Fruit fly (Drosophila melanogaster) whole organism, embryonic: Measurements from ENCODE around the gene trbd.

Experiments used
- B-H2 ChIP-seq: fragments of 200-800 bp; sonication (Bioruptor generic); optimal IDR thresholded peaks from 2 replicates; lab custom pipeline; 2018; ENCODE audit warnings: missing biosample characterization, mild to moderate bottlenecking, missing genetic modification characterization
- Bgb ChIP-seq: fragments of 200-800 bp; sonication (Bioruptor generic); IDR thresholded peaks from 2 replicates; pipeline ENCODE4 v1.3.6; 2022; ENCODE audit warnings: missing biosample characterization, missing genetic modification characterization; ENCODE audit not compliant: partially characterized antibody
- Blimp-1 ChIP-seq: fragments of 200-800 bp; sonication (Bioruptor generic); optimal IDR thresholded peaks from 3 replicates; lab custom pipeline; 2018; ENCODE audit warnings: missing biosample characterization, missing genetic modification characterization, mild to moderate bottlenecking, moderate library complexity, missing genetic modification reagents
- BtbVII ChIP-seq: fragments of 200-800 bp; sonication (Bioruptor generic); optimal IDR thresholded peaks from 3 replicates; lab custom pipeline; 2017; ENCODE audit warnings: missing biosample characterization, mild to moderate bottlenecking, missing genetic modification characterization
- C15 ChIP-seq: fragments of 200-800 bp; sonication (Bioruptor generic); IDR thresholded peaks from 3 replicates; pipeline ENCODE4 v1.3.6; 2022; ENCODE audit warnings: missing biosample characterization, missing genetic modification characterization
- CG10147 ChIP-seq: fragments of 200-800 bp; sonication (Bioruptor generic); optimal IDR thresholded peaks from 2 replicates; lab custom pipeline; 2019; ENCODE audit warnings: missing biosample characterization, mild to moderate bottlenecking, missing genetic modification characterization, moderate library complexity
- CG10321 ChIP-seq: fragments of 200-800 bp; sonication (Bioruptor generic); IDR thresholded peaks from 2 replicates; pipeline ENCODE4 v1.3.6; 2022; ENCODE audit warnings: missing biosample characterization, missing genetic modification characterization
- CG10366 ChIP-seq: fragments of 200-800 bp; sonication (Bioruptor generic); IDR thresholded peaks from 2 replicates; pipeline ENCODE4 v1.3.6; 2022; ENCODE audit warnings: missing biosample characterization, missing genetic modification characterization
- CG10979 ChIP-seq: fragments of 200-800 bp; sonication (Bioruptor generic); optimal IDR thresholded peaks from 2 replicates; lab custom pipeline; 2018; ENCODE audit warnings: missing biosample characterization, mild to moderate bottlenecking, missing genetic modification characterization, moderate library complexity
- CG11093 ChIP-seq: fragments of 200-800 bp; sonication (Bioruptor generic); IDR thresholded peaks from 3 replicates; pipeline ENCODE4 v1.3.6; 2022; ENCODE audit warnings: missing biosample characterization, missing genetic modification characterization
- CG11560 ChIP-seq: fragments of 200-800 bp; sonication (Bioruptor generic); IDR thresholded peaks from 3 replicates; pipeline ENCODE4 v1.3.6; 2022; ENCODE audit warnings: missing biosample characterization, missing genetic modification characterization
- CG12769 ChIP-seq: fragments of 200-800 bp; sonication (Bioruptor generic); optimal IDR thresholded peaks from 2 replicates; lab custom pipeline; 2019; ENCODE audit warnings: missing biosample characterization, mild to moderate bottlenecking, missing genetic modification characterization, moderate library complexity
- CG15269 ChIP-seq: fragments of 200-800 bp; sonication (Bioruptor generic); optimal IDR thresholded peaks from 2 replicates; lab custom pipeline; 2018; ENCODE audit warnings: missing biosample characterization, mild to moderate bottlenecking, missing genetic modification characterization, moderate library complexity
- CG32772 ChIP-seq: fragments of 200-800 bp; sonication (Bioruptor generic); IDR thresholded peaks from 2 replicates; pipeline ENCODE4 v1.3.6; 2022; ENCODE audit warnings: missing biosample characterization, missing genetic modification characterization
- CG34422 ChIP-seq: fragments of 200-800 bp; sonication (Bioruptor generic); IDR thresholded peaks from 3 replicates; pipeline ENCODE4 v1.3.6; 2022; ENCODE audit warnings: missing biosample characterization, missing genetic modification characterization
- CG4707 ChIP-seq: fragments of 200-800 bp; sonication (Bioruptor generic); optimal IDR thresholded peaks from 2 replicates; lab custom pipeline; 2018; ENCODE audit warnings: missing biosample characterization, mild to moderate bottlenecking, missing genetic modification characterization, moderate library complexity
- CG6654 ChIP-seq: fragments of 200-800 bp; sonication (Bioruptor generic); optimal IDR thresholded peaks from 2 replicates; lab custom pipeline; 2017; ENCODE audit warnings: missing biosample characterization, mild to moderate bottlenecking, missing genetic modification characterization
- CG7556 ChIP-seq: fragments of 200-800 bp; sonication (Bioruptor generic); optimal IDR thresholded peaks from 2 replicates; lab custom pipeline; 2017; ENCODE audit warnings: missing biosample characterization, mild to moderate bottlenecking, missing genetic modification characterization
- CG7987 ChIP-seq: fragments of 200-800 bp; sonication (Bioruptor generic); optimal IDR thresholded peaks from 2 replicates; lab custom pipeline; 2018; ENCODE audit warnings: missing biosample characterization, mild to moderate bottlenecking, missing genetic modification characterization, moderate library complexity
- CG8290 ChIP-seq, 3 experiments: fragments of 200-800 bp; sonication (Bioruptor generic); optimal IDR thresholded peaks; 2 replicates each; lab custom pipeline; 2016 to 2019; ENCODE audit warnings: missing biosample characterization in 3 of 3, missing genetic modification characterization in 3 of 3, mild to moderate bottlenecking in 2 of 3, moderate library complexity in 1 of 3
- CG8944 ChIP-seq: fragments of 200-800 bp; sonication (Bioruptor generic); optimal IDR thresholded peaks from 3 replicates; lab custom pipeline; 2016; ENCODE audit warnings: missing biosample characterization, missing genetic modification characterization
- CTCF ChIP-seq: fragments of 200-800 bp; sonication (Bioruptor generic); optimal IDR thresholded peaks from 2 replicates; lab custom pipeline; 2017; ENCODE audit warnings: missing biosample characterization, mild to moderate bottlenecking, missing genetic modification characterization, moderate library complexity
- Dip2 ChIP-seq: fragments of 200-800 bp; sonication (Bioruptor generic); IDR thresholded peaks from 2 replicates; pipeline ENCODE4 v1.3.6; 2022; ENCODE audit warnings: missing biosample characterization, missing genetic modification characterization
- E2f1 ChIP-seq: fragments of 200-800 bp; sonication (Bioruptor generic); IDR thresholded peaks from 2 replicates; pipeline ENCODE4 v1.3.6; 2022; ENCODE audit warnings: missing biosample characterization, missing genetic modification characterization
- Fer2 ChIP-seq: fragments of 200-800 bp; sonication (Bioruptor generic); optimal IDR thresholded peaks from 2 replicates; lab custom pipeline; 2018; ENCODE audit warnings: missing biosample characterization, mild to moderate bottlenecking, missing genetic modification characterization, moderate library complexity
- HLH54F ChIP-seq: fragments of 200-800 bp; sonication (Bioruptor generic); optimal IDR thresholded peaks from 3 replicates; lab custom pipeline; 2016; ENCODE audit warnings: missing biosample characterization, missing genetic modification characterization
- Hr51 ChIP-seq, 2 experiments: fragments of 200-800 bp; sonication (Bioruptor generic); optimal IDR thresholded peaks; 2 replicates in 1 of 2; 3 replicates in 1 of 2; lab custom pipeline; 2016 to 2018; ENCODE audit warnings: missing biosample characterization in 2 of 2, missing genetic modification characterization in 2 of 2, mild to moderate bottlenecking in 1 of 2, moderate library complexity in 1 of 2
- Kr ChIP-seq: fragments of 200-800 bp; sonication (Bioruptor generic); optimal IDR thresholded peaks from 2 replicates; lab custom pipeline; 2017; ENCODE audit warnings: missing biosample characterization, mild to moderate bottlenecking, missing genetic modification characterization
- Max ChIP-seq: fragments of 200-800 bp; sonication (Bioruptor generic); optimal IDR thresholded peaks from 2 replicates; lab custom pipeline; 2016; ENCODE audit warnings: missing biosample characterization, mild to moderate bottlenecking, missing genetic modification characterization
- Nf-YA ChIP-seq: fragments of 200-800 bp; sonication (Bioruptor generic); IDR thresholded peaks from 2 replicates; pipeline ENCODE4 v1.3.6; 2022; ENCODE audit warnings: missing biosample characterization, missing genetic modification characterization
- Ravus ChIP-seq: fragments of 200-800 bp; sonication (Bioruptor generic); IDR thresholded peaks from 2 replicates; pipeline ENCODE4 v1.3.6; 2022; ENCODE audit warnings: missing biosample characterization, missing genetic modification characterization
- Scr ChIP-seq: fragments of 200-800 bp; sonication (Bioruptor generic); IDR thresholded peaks from 2 replicates; pipeline ENCODE4 v1.3.6; 2022; ENCODE audit warnings: missing biosample characterization, missing genetic modification characterization; ENCODE audit not compliant: partially characterized antibody
- Sry-β ChIP-seq: fragments of 200-800 bp; sonication (Bioruptor generic); optimal IDR thresholded peaks from 2 replicates; lab custom pipeline; 2018; ENCODE audit warnings: missing biosample characterization, mild to moderate bottlenecking, missing genetic modification characterization, moderate library complexity
- Xbp1 ChIP-seq: fragments of 200-800 bp; sonication (Bioruptor generic); optimal IDR thresholded peaks from 3 replicates; lab custom pipeline; 2016; ENCODE audit warnings: missing biosample characterization, mild to moderate bottlenecking, missing genetic modification characterization
- ash1 ChIP-seq: fragments of 200-800 bp; sonication (Bioruptor generic); optimal IDR thresholded peaks from 2 replicates; lab custom pipeline; 2018; ENCODE audit warnings: missing biosample characterization, mild to moderate bottlenecking, missing genetic modification characterization
- cwo ChIP-seq: fragments of 200-800 bp; sonication (Bioruptor generic); optimal IDR thresholded peaks from 3 replicates; lab custom pipeline; 2017; ENCODE audit warnings: missing biosample characterization, missing genetic modification characterization, mild to moderate bottlenecking, moderate library complexity, missing genetic modification reagents
- dimm ChIP-seq: fragments of 200-800 bp; sonication (Bioruptor generic); IDR thresholded peaks from 2 replicates; pipeline ENCODE4 v1.3.6; 2022; ENCODE audit warnings: missing biosample characterization, missing genetic modification characterization
- fru ChIP-seq: fragments of >200 bp; optimal IDR thresholded peaks from 2 replicates; lab custom pipeline; 2017
- ham ChIP-seq: fragments of 200-800 bp; sonication (Bioruptor generic); IDR thresholded peaks from 2 replicates; pipeline ENCODE4 v1.3.6; 2022; ENCODE audit warnings: missing biosample characterization, missing genetic modification characterization
- inv ChIP-seq: fragments of 200-800 bp; sonication (Bioruptor generic); IDR thresholded peaks from 2 replicates; pipeline ENCODE4 v1.3.6; 2022; ENCODE audit warnings: missing biosample characterization, missing genetic modification characterization; ENCODE audit not compliant: partially characterized antibody
- mam ChIP-seq: fragments of 200-800 bp; sonication (Bioruptor generic); optimal IDR thresholded peaks from 3 replicates; lab custom pipeline; 2016; ENCODE audit warnings: missing biosample characterization, missing genetic modification characterization
- oc ChIP-seq: fragments of 200-800 bp; sonication (Bioruptor generic); optimal IDR thresholded peaks from 2 replicates; lab custom pipeline; 2018; ENCODE audit warnings: missing biosample characterization, mild to moderate bottlenecking, missing genetic modification characterization, moderate library complexity
- ranshi ChIP-seq: fragments of 200-800 bp; sonication (Bioruptor generic); IDR thresholded peaks from 2 replicates; pipeline ENCODE4 v1.3.6; 2022; ENCODE audit warnings: missing biosample characterization, missing genetic modification characterization
- ro ChIP-seq: fragments of 200-800 bp; sonication (Bioruptor generic); IDR thresholded peaks from 2 replicates; pipeline ENCODE4 v1.3.6; 2022; ENCODE audit warnings: missing biosample characterization, missing genetic modification characterization
- sd ChIP-seq: fragments of 200-800 bp; sonication (Bioruptor generic); optimal IDR thresholded peaks from 3 replicates; lab custom pipeline; 2018; ENCODE audit warnings: missing biosample characterization, mild to moderate bottlenecking, missing genetic modification characterization, moderate library complexity
- shn ChIP-seq: fragments of 200-800 bp; sonication (Bioruptor generic); optimal IDR thresholded peaks from 3 replicates; lab custom pipeline; 2016; ENCODE audit warnings: missing biosample characterization, missing genetic modification characterization
- slou ChIP-seq: fragments of 200-800 bp; sonication (Bioruptor generic); optimal IDR thresholded peaks from 3 replicates; lab custom pipeline; 2016; ENCODE audit warnings: missing biosample characterization, missing genetic modification characterization
- ssp ChIP-seq: fragments of 200-800 bp; sonication (Bioruptor generic); IDR thresholded peaks from 2 replicates; pipeline ENCODE4 v1.3.6; 2022; ENCODE audit warnings: missing biosample characterization, missing genetic modification characterization
- tgo ChIP-seq: fragments of 200-800 bp; sonication (Bioruptor generic); IDR thresholded peaks from 3 replicates; pipeline ENCODE4 v1.3.6; 2022; ENCODE audit warnings: missing biosample characterization, missing genetic modification characterization
- zen ChIP-seq: fragments of 200-800 bp; sonication (Bioruptor generic); optimal IDR thresholded peaks from 3 replicates; lab custom pipeline; 2018; ENCODE audit warnings: missing biosample characterization, mild to moderate bottlenecking, missing genetic modification characterization, moderate library complexity

Gene trbd

dm6 chr3R:9747272-9747874 lies 36.5 kb upstream of the trbd start, which contains the start of gene CG12948 (continued):
- TF ChIP-seq CG8290 (GFP tag; optimal IDR thresholded peaks at IDR 0.05; lab: Kevin White, UChicago) = peak; percentile 8
- TF ChIP-seq CG8290 (tag; optimal IDR thresholded peaks at IDR 0.05; lab: Kevin White, UChicago) = no peak
- no peak for TF ChIP-seq sd (tag; lab: Kevin White, UChicago)
- TF ChIP-seq HLH54F = peak; percentile 53
- TF ChIP-seq Blimp-1 (GFP tag; lab: Kevin White, UChicago) = no peak
- no peak for TF ChIP-seq E2f1 (GFP tag; lab: Robert Waterston, UW)
- TF ChIP-seq Bgb (GFP tag; lab: Robert Waterston, UW) = peak; percentile 78
- TF ChIP-seq CG10979 (tag; lab: Kevin White, UChicago) = peak; percentile 35
- TF ChIP-seq CG4707 = no peak
- TF ChIP-seq shn = no peak
- 0 out of 3 replicates have a peak, but pooled peaks have one; percentile 40 for TF ChIP-seq CG34422 (GFP tag; lab: Robert Waterston, UW)
- TF ChIP-seq tgo (GFP tag; lab: Robert Waterston, UW) = 0 out of 3 replicates have a peak, but pooled peaks have one; percentile 40
- TF ChIP-seq CG15269 (tag; lab: Kevin White, UChicago) = no peak
- TF ChIP-seq ash1 (GFP tag; lab: Kevin White, UChicago) = no peak
- peak in 1 of 2 experiments; percentile 36 for TF ChIP-seq Hr51 (GFP tag; optimal IDR thresholded peaks at IDR 0.05; lab: Kevin White, UChicago)
- no peak for TF ChIP-seq Kr (GFP tag; lab: Kevin White, UChicago)
- TF ChIP-seq Ravus (GFP tag; lab: Robert Waterston, UW) = no peak
- TF ChIP-seq zen (tag; lab: Kevin White, UChicago) = no peak
- TF ChIP-seq Dip2 = no peak
- TF ChIP-seq B-H2 (GFP tag; lab: Kevin White, UChicago) = peak; percentile 66
- TF ChIP-seq CG6654 (GFP tag; lab: Kevin White, UChicago) = no peak
- TF ChIP-seq Fer2 (tag; lab: Kevin White, UChicago) = peak; percentile 55
- no peak for TF ChIP-seq cwo (GFP tag; lab: Kevin White, UChicago)
- TF ChIP-seq ranshi (GFP tag; lab: Robert Waterston, UW) = no peak; the same call in 1 of the 2 replicates
- no peak for TF ChIP-seq ro (GFP tag; lab: Robert Waterston, UW)
- no peak for TF ChIP-seq slou (GFP tag; lab: Kevin White, UChicago)
- no peak for TF ChIP-seq CG10147 (GFP tag; lab: Kevin White, UChicago)
- no peak for TF ChIP-seq Nf-YA (GFP tag; lab: Robert Waterston, UW)
- TF ChIP-seq CG10321 (GFP tag; lab: Robert Waterston, UW) = no peak
- TF ChIP-seq CG11093 (GFP tag; lab: Robert Waterston, UW) = 0 out of 3 replicates have a peak, but pooled peaks have one; percentile 27
- TF ChIP-seq ssp (GFP tag; lab: Robert Waterston, UW) = no peak
- no peak for TF ChIP-seq oc (tag; lab: Kevin White, UChicago)
- TF ChIP-seq CG12769 = peak; percentile 56
- peak; percentile 81 for TF ChIP-seq inv (GFP tag; lab: Robert Waterston, UW)
- peak; percentile 44; the same call in 1 of the 3 replicates for TF ChIP-seq CG11560 (tag; lab: Robert Waterston, UW)
- TF ChIP-seq CG10366 (GFP tag; lab: Robert Waterston, UW) = peak; percentile 11; the same call in 1 of the 2 replicates
- TF ChIP-seq CG7987 (GFP tag; lab: Kevin White, UChicago) = no peak
- TF ChIP-seq Sry-β = peak; percentile 90
- TF ChIP-seq dimm = no peak
- no peak for TF ChIP-seq ham (GFP tag; lab: Robert Waterston, UW)
- peak; percentile 96 for TF ChIP-seq Scr (GFP tag; lab: Robert Waterston, UW)
- TF ChIP-seq Max = peak; percentile 52
- TF ChIP-seq mam (GFP tag; lab: Kevin White, UChicago) = peak; percentile 60
- peak; percentile 55 for TF ChIP-seq Xbp1 (GFP tag; lab: Kevin White, UChicago)
- TF ChIP-seq CTCF (GFP tag; lab: Kevin White, UChicago) = no peak
- TF ChIP-seq CG32772 (GFP tag; lab: Robert Waterston, UW) = no peak; the same call in 1 of the 2 replicates
- peak; percentile 21 for TF ChIP-seq CG8944 (GFP tag; lab: Kevin White, UChicago)
- TF ChIP-seq BtbVII = peak; percentile 32
- TF ChIP-seq C15 = no peak
- TF ChIP-seq CG7556 (GFP tag; lab: Kevin White, UChicago) = no peak
- TF ChIP-seq fru = no peak
